Worm (Caenorhabditis elegans) whole organism, L3 larva: ENCODE data around the gene F17E5.2.

ENCODE experiments used
- R02D3.7 ChIP-seq: fragments of 150-350 bp; optimal IDR thresholded peaks from 2 replicates; lab custom pipeline; 2014; ENCODE audit warnings: missing biosample characterization, missing genetic modification characterization
- ZK546.5 ChIP-seq: sonication (generic microtip); optimal IDR thresholded peaks from 2 replicates; lab custom pipeline; 2017; ENCODE audit warnings: missing biosample characterization, missing genetic modification characterization
- aly-2 ChIP-seq: fragments of 150-350 bp; optimal IDR thresholded peaks from 2 replicates; lab custom pipeline; 2014; ENCODE audit warnings: missing biosample characterization, missing genetic modification characterization
- ama-1 ChIP-seq: fragments of 150-350 bp; optimal IDR thresholded peaks from 2 replicates; lab custom pipeline; 2018
- ceh-16 ChIP-seq: sonication (generic microtip); optimal IDR thresholded peaks from 2 replicates; lab custom pipeline; 2017; ENCODE audit warnings: missing biosample characterization, missing genetic modification characterization
- ceh-28 ChIP-seq: fragments of 150-350 bp; optimal IDR thresholded peaks from 2 replicates; lab custom pipeline; 2014; ENCODE audit warnings: missing biosample characterization, missing genetic modification reagents, missing genetic modification characterization
- ceh-82 ChIP-seq: fragments of 150-350 bp; optimal IDR thresholded peaks from 2 replicates; lab custom pipeline; 2014; ENCODE audit warnings: missing biosample characterization, missing genetic modification characterization
- ceh-9 ChIP-seq: sonication (generic microtip); optimal IDR thresholded peaks from 2 replicates; lab custom pipeline; 2018; ENCODE audit warnings: missing biosample characterization, missing genetic modification characterization
- daf-12 ChIP-seq: fragments of 150-350 bp; optimal IDR thresholded peaks from 2 replicates; lab custom pipeline; 2014; ENCODE audit warnings: missing biosample characterization, missing genetic modification reagents, missing genetic modification characterization
- egl-27 ChIP-seq: sonication (generic microtip); optimal IDR thresholded peaks from 4 replicates; lab custom pipeline; 2017; ENCODE audit warnings: missing biosample characterization, missing genetic modification reagents, missing genetic modification characterization
- egl-5 ChIP-seq: fragments of 150-350 bp; optimal IDR thresholded peaks from 2 replicates; lab custom pipeline; 2017; ENCODE audit warnings: missing biosample characterization, missing genetic modification reagents, missing genetic modification characterization, inconsistent platforms
- elt-1 ChIP-seq: fragments of 150-350 bp; optimal IDR thresholded peaks from 2 replicates; lab custom pipeline; 2014; ENCODE audit warnings: missing biosample characterization, missing genetic modification characterization
- elt-2 ChIP-seq: sonication (generic microtip); optimal IDR thresholded peaks from 2 replicates; lab custom pipeline; 2016; ENCODE audit warnings: missing genetic modification reagents, mild to moderate bottlenecking, missing genetic modification characterization, missing compliant biosample characterization
- elt-3 ChIP-seq, 3 experiments: fragments of 150-350 bp in 1 of 3; sonication (generic microtip) in 2 of 3; optimal IDR thresholded peaks; 2 replicates in 2 of 3; 4 replicates in 1 of 3; lab custom pipeline; 2014 to 2017; ENCODE audit warnings: missing biosample characterization in 3 of 3, missing genetic modification characterization in 3 of 3
- eor-1 ChIP-seq, 2 experiments: fragments of 150-350 bp; optimal IDR thresholded peaks; 2 replicates each; lab custom pipeline; 2014 to 2018; ENCODE audit warnings: missing biosample characterization in 2 of 2, missing genetic modification characterization in 2 of 2
- fkh-10 ChIP-seq: sonication (generic microtip); optimal IDR thresholded peaks from 2 replicates; lab custom pipeline; 2017; ENCODE audit warnings: missing biosample characterization, missing genetic modification reagents, missing genetic modification characterization
- fkh-2 ChIP-seq: fragments of 150-350 bp; optimal IDR thresholded peaks from 2 replicates; lab custom pipeline; 2014; ENCODE audit warnings: missing biosample characterization, missing genetic modification reagents, missing genetic modification characterization
- fos-1 ChIP-seq: fragments of 150-350 bp; optimal IDR thresholded peaks from 2 replicates; lab custom pipeline; 2014; ENCODE audit warnings: missing biosample characterization, missing genetic modification characterization
- hmg-11 ChIP-seq: sonication (generic microtip); optimal IDR thresholded peaks from 2 replicates; lab custom pipeline; 2016; ENCODE audit warnings: missing genetic modification characterization, missing compliant biosample characterization
- jun-1 ChIP-seq: fragments of 150-350 bp; optimal IDR thresholded peaks from 2 replicates; lab custom pipeline; 2014; ENCODE audit warnings: missing biosample characterization, missing genetic modification reagents, missing genetic modification characterization
- lin-15B ChIP-seq: fragments of 150-350 bp; optimal IDR thresholded peaks from 2 replicates; lab custom pipeline; 2014; ENCODE audit warnings: missing biosample characterization, missing genetic modification characterization
- lin-39 ChIP-seq: fragments of 150-350 bp; optimal IDR thresholded peaks from 2 replicates; lab custom pipeline; 2018; ENCODE audit warnings: missing biosample characterization, missing genetic modification reagents, missing genetic modification characterization
- lsy-12 ChIP-seq: sonication (generic microtip); optimal IDR thresholded peaks from 2 replicates; lab custom pipeline; 2016; ENCODE audit warnings: mild to moderate bottlenecking, missing genetic modification characterization, missing compliant biosample characterization
- mdl-1 ChIP-seq: fragments of 150-350 bp; optimal IDR thresholded peaks from 2 replicates; lab custom pipeline; 2014; ENCODE audit warnings: missing biosample characterization, missing genetic modification characterization
- mml-1 ChIP-seq: fragments of 150-350 bp; sonication (generic microtip); optimal IDR thresholded peaks from 3 replicates; lab custom pipeline; 2014; ENCODE audit warnings: missing biosample characterization, missing genetic modification characterization
- nfya-1 ChIP-seq: sonication (generic microtip); optimal IDR thresholded peaks from 2 replicates; lab custom pipeline; 2017; ENCODE audit warnings: missing genetic modification characterization, mild to moderate bottlenecking, missing compliant biosample characterization, antibody characterized with exemption, moderate library complexity; ENCODE audit not compliant: insufficient read depth
- nhr-11 ChIP-seq: fragments of 150-350 bp; optimal IDR thresholded peaks from 2 replicates; lab custom pipeline; 2014; ENCODE audit warnings: missing biosample characterization, missing genetic modification characterization
- nhr-12 ChIP-seq: fragments of 150-350 bp; optimal IDR thresholded peaks from 2 replicates; lab custom pipeline; 2014; ENCODE audit warnings: missing biosample characterization, missing genetic modification characterization
- nhr-23 ChIP-seq: fragments of 150-350 bp; optimal IDR thresholded peaks from 2 replicates; lab custom pipeline; 2014; ENCODE audit warnings: missing biosample characterization, missing genetic modification reagents, missing genetic modification characterization
- nhr-237 ChIP-seq: fragments of 150-350 bp; optimal IDR thresholded peaks from 2 replicates; lab custom pipeline; 2014; ENCODE audit warnings: missing biosample characterization, missing genetic modification characterization
- nhr-25 ChIP-seq: sonication (generic microtip); optimal IDR thresholded peaks from 2 replicates; lab custom pipeline; 2017; ENCODE audit warnings: missing biosample characterization, missing genetic modification characterization
- nhr-28 ChIP-seq: fragments of 150-350 bp; optimal IDR thresholded peaks from 2 replicates; lab custom pipeline; 2014; ENCODE audit warnings: missing biosample characterization, missing genetic modification characterization
- nhr-43 ChIP-seq: sonication (generic microtip); optimal IDR thresholded peaks from 2 replicates; lab custom pipeline; 2016; ENCODE audit warnings: mild to moderate bottlenecking, missing genetic modification characterization, missing compliant biosample characterization; ENCODE audit not compliant: poor library complexity, severe bottlenecking
- nhr-67 ChIP-seq: fragments of 150-350 bp; optimal IDR thresholded peaks from 2 replicates; lab custom pipeline; 2014; ENCODE audit warnings: missing biosample characterization, missing genetic modification characterization
- nhr-76 ChIP-seq: fragments of 150-350 bp; sonication (generic microtip); optimal IDR thresholded peaks from 5 replicates; lab custom pipeline; 2014; ENCODE audit warnings: missing biosample characterization, missing genetic modification characterization
- nhr-77 ChIP-seq: fragments of 150-350 bp; optimal IDR thresholded peaks from 2 replicates; lab custom pipeline; 2014; ENCODE audit warnings: missing biosample characterization, missing genetic modification characterization
- pha-4 ChIP-seq: fragments of 150-350 bp; optimal IDR thresholded peaks from 2 replicates; lab custom pipeline; 2014; ENCODE audit warnings: missing biosample characterization, missing genetic modification reagents, missing genetic modification characterization
- pqm-1 ChIP-seq: fragments of 150-350 bp; optimal IDR thresholded peaks from 2 replicates; lab custom pipeline; 2017; ENCODE audit warnings: missing biosample characterization, missing genetic modification characterization, inconsistent platforms
- sea-2 ChIP-seq: fragments of 150-350 bp; sonication (generic microtip); optimal IDR thresholded peaks from 4 replicates; lab custom pipeline; 2014; ENCODE audit warnings: missing biosample characterization, missing genetic modification reagents, missing genetic modification characterization
- skn-1 ChIP-seq: fragments of 150-350 bp; optimal IDR thresholded peaks from 2 replicates; lab custom pipeline; 2014; ENCODE audit warnings: missing biosample characterization, missing genetic modification characterization
- snpc-4 ChIP-seq: fragments of 150-350 bp; optimal IDR thresholded peaks from 2 replicates; lab custom pipeline; 2014; ENCODE audit warnings: missing biosample characterization, missing genetic modification characterization
- tbx-2 ChIP-seq: sonication (generic microtip); optimal IDR thresholded peaks from 2 replicates; lab custom pipeline; 2016; ENCODE audit warnings: mild to moderate bottlenecking, missing genetic modification characterization, missing compliant biosample characterization
- unc-39 ChIP-seq: sonication (generic microtip); optimal IDR thresholded peaks from 4 replicates; lab custom pipeline; 2017; ENCODE audit warnings: missing biosample characterization, missing genetic modification characterization
- unc-62 ChIP-seq: fragments of 150-350 bp; sonication (generic microtip); optimal IDR thresholded peaks from 4 replicates; lab custom pipeline; 2014; ENCODE audit warnings: missing biosample characterization, missing genetic modification reagents, missing genetic modification characterization
- zag-1 ChIP-seq: fragments of 150-350 bp; optimal IDR thresholded peaks from 2 replicates; lab custom pipeline; 2014; ENCODE audit warnings: missing biosample characterization, missing genetic modification characterization
- ztf-11 ChIP-seq: fragments of 150-350 bp; optimal IDR thresholded peaks from 2 replicates; lab custom pipeline; 2014; ENCODE audit warnings: missing biosample characterization, missing genetic modification characterization
- ztf-4 ChIP-seq: fragments of 150-350 bp; optimal IDR thresholded peaks from 2 replicates; lab custom pipeline; 2014; ENCODE audit warnings: missing biosample characterization, missing genetic modification characterization

F17E5.2 gene

DNA sequence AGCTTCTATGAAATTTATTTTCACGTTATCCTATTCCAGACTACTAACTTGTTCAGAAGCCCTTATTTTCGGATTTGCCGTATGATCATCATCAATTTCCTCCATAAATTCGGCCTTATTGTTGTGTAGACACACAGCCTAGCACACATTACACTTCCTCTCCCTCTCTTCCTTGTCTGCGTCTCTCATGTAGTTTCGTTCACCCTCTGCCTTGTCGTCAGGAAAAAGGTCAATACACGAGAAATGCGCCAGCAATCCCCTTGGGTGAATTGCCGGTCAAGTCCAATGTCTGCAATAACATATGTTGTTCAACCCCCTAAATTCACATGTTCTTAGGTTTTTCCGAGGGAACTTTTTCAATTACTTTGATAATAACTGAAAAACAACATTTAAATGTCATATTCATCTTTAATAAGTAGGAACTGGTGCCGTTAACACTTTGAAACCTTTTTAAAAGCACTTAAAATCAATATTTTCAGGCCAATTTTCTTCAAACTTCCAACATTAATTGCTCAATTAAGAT lies at the start of gene F17E5.2:
Gene F17E5.2, plus strand, starts transcription at position 473 of the 523 bp plus-strand sequence.
- TF ChIP-seq ceh-82 (tag; lab: Kevin White, UChicago), result peak; percentile 75
- peak; percentile 14 for TF ChIP-seq nhr-76 (tag; lab: Kevin White, UChicago)
- TF ChIP-seq nfya-1 (tag; lab: Kevin White, UChicago), result peak; percentile 92
- no peak for TF ChIP-seq ceh-9 (tag; lab: Kevin White, UChicago)
- TF ChIP-seq fkh-2 (tag; lab: Kevin White, UChicago), result no peak
- peak; percentile 97 for TF ChIP-seq lin-39 (tag; lab: Kevin White, UChicago)
- TF ChIP-seq egl-5 (tag; lab: Kevin White, UChicago), result peak; percentile 95
- no peak for TF ChIP-seq fos-1 (tag; lab: Kevin White, UChicago)
- TF ChIP-seq jun-1 (tag; lab: Kevin White, UChicago), result peak; percentile 85
- TF ChIP-seq nhr-23 (tag; lab: Kevin White, UChicago), result peak; percentile 97
- TF ChIP-seq nhr-43 (tag; lab: Kevin White, UChicago), result peak; percentile 87
- TF ChIP-seq ceh-16 (tag; lab: Kevin White, UChicago), result no peak
- no peak for TF ChIP-seq unc-39 (tag; lab: Kevin White, UChicago)
- TF ChIP-seq unc-62 (GFP tag; lab: Kevin White, UChicago), result peak; percentile 20
- TF ChIP-seq nhr-25 (tag; lab: Kevin White, UChicago), result peak; percentile 99
- TF ChIP-seq tbx-2, result peak; percentile 91
- TF ChIP-seq skn-1 (tag; lab: Kevin White, UChicago), result peak; percentile 79
- no peak for TF ChIP-seq nhr-237 (tag; lab: Kevin White, UChicago)
- no peak for TF ChIP-seq nhr-12 (tag; lab: Kevin White, UChicago)
- peak; percentile 46 for TF ChIP-seq ama-1 (lab: Kevin White, UChicago)
- TF ChIP-seq sea-2 (GFP tag; lab: Kevin White, UChicago), result peak; percentile 10
- TF ChIP-seq snpc-4 (tag; lab: Kevin White, UChicago), result peak; percentile 92
- TF ChIP-seq elt-3 (tag; optimal IDR thresholded peaks at IDR 0.05; lab: Kevin White, UChicago), result peak in 2 of 3 experiments; percentile 65 to 76
- TF ChIP-seq ztf-4 (tag; lab: Kevin White, UChicago), result peak; percentile 30
- no peak for TF ChIP-seq daf-12 (tag; lab: Kevin White, UChicago)
- TF ChIP-seq mml-1 (tag; lab: Kevin White, UChicago), result no peak
- no peak for TF ChIP-seq nhr-67 (tag; lab: Kevin White, UChicago)
- TF ChIP-seq lin-15B, result peak; percentile 80
- no peak for TF ChIP-seq eor-1 (tag; optimal IDR thresholded peaks at IDR 0.05; lab: Kevin White, UChicago)
- peak; percentile 77 for TF ChIP-seq nhr-11 (tag; lab: Kevin White, UChicago)
- no peak for TF ChIP-seq ztf-11 (tag; lab: Kevin White, UChicago)
- TF ChIP-seq elt-2, result peak; percentile 77
- peak; percentile 82 for TF ChIP-seq fkh-10 (GFP tag; lab: Kevin White, UChicago)
- peak; percentile 97 for TF ChIP-seq pha-4 (tag; lab: Kevin White, UChicago)
- no peak for TF ChIP-seq ZK546.5 (tag; lab: Kevin White, UChicago)
- TF ChIP-seq nhr-77, result peak; percentile 85
- TF ChIP-seq zag-1 (tag; lab: Kevin White, UChicago), result no peak
- TF ChIP-seq R02D3.7, result peak; percentile 59
- no peak for TF ChIP-seq mdl-1 (tag; lab: Kevin White, UChicago)
- peak; percentile 59 for TF ChIP-seq egl-27
- peak; percentile 65 for TF ChIP-seq pqm-1
- peak; percentile 75 for TF ChIP-seq elt-1 (tag; lab: Kevin White, UChicago)
- TF ChIP-seq nhr-28 (tag; lab: Kevin White, UChicago), result no peak
- peak; percentile 96 for TF ChIP-seq hmg-11 (tag; lab: Kevin White, UChicago)
- TF ChIP-seq aly-2 (tag; lab: Kevin White, UChicago), result no peak
- peak; percentile 86 for TF ChIP-seq ceh-28
- peak; percentile 86 for TF ChIP-seq lsy-12 (tag; lab: Kevin White, UChicago)
